Fruit fly (Drosophila melanogaster) whole organism, embryonic: ENCODE measurements around the gene CG11158.

Source experiments
- ATbp ChIP-seq: fragments of 200-800 bp; sonication (Bioruptor generic); optimal IDR thresholded peaks from 2 replicates; lab custom pipeline; 2017; ENCODE audit warnings: missing biosample characterization, mild to moderate bottlenecking, missing genetic modification characterization, missing genetic modification reagents
- Abd-B ChIP-seq: fragments of 200-800 bp; sonication (Bioruptor generic); optimal IDR thresholded peaks from 2 replicates; lab custom pipeline; 2018; ENCODE audit warnings: missing biosample characterization, mild to moderate bottlenecking, missing genetic modification characterization, moderate library complexity
- Ada2b ChIP-seq: fragments of 200-800 bp; sonication (Bioruptor generic); IDR thresholded peaks from 2 replicates; pipeline ENCODE4 v1.3.6; 2022; ENCODE audit warnings: missing biosample characterization, missing genetic modification characterization
- CG10209 ChIP-seq: fragments of 200-800 bp; sonication (Bioruptor generic); optimal IDR thresholded peaks from 3 replicates; lab custom pipeline; 2017; ENCODE audit warnings: missing biosample characterization, mild to moderate bottlenecking, missing genetic modification characterization, missing genetic modification reagents
- CG10565 ChIP-seq: fragments of 200-800 bp; sonication (Bioruptor generic); optimal IDR thresholded peaks from 3 replicates; lab custom pipeline; 2016; ENCODE audit warnings: missing biosample characterization, mild to moderate bottlenecking, missing genetic modification characterization
- CG10959 ChIP-seq: fragments of 200-800 bp; sonication (Bioruptor generic); IDR thresholded peaks from 2 replicates; pipeline ENCODE4 v1.3.6; 2022; ENCODE audit warnings: missing biosample characterization, missing genetic modification characterization
- CG12104 ChIP-seq: fragments of 200-800 bp; sonication (Bioruptor generic); optimal IDR thresholded peaks from 3 replicates; lab custom pipeline; 2016; ENCODE audit warnings: missing biosample characterization, missing genetic modification characterization
- CG12391 ChIP-seq: fragments of 200-800 bp; sonication (Bioruptor generic); optimal IDR thresholded peaks from 3 replicates; lab custom pipeline; 2018; ENCODE audit warnings: missing biosample characterization, mild to moderate bottlenecking, missing genetic modification characterization, moderate library complexity
- CG2199 ChIP-seq: fragments of 200-800 bp; sonication (Bioruptor generic); IDR thresholded peaks from 3 replicates; pipeline ENCODE4 v1.3.6; 2022; ENCODE audit warnings: missing biosample characterization, missing genetic modification characterization
- CG2712 ChIP-seq: fragments of 200-800 bp; optimal IDR thresholded peaks from 3 replicates; lab custom pipeline; 2019; ENCODE audit warnings: missing biosample characterization, mild to moderate bottlenecking, missing genetic modification characterization, moderate library complexity
- CG31441 ChIP-seq: fragments of 200-800 bp; sonication (Bioruptor generic); IDR thresholded peaks from 2 replicates; pipeline ENCODE4 v1.3.6; 2022; ENCODE audit warnings: missing biosample characterization, missing genetic modification characterization
- CG3838 ChIP-seq: fragments of 200-800 bp; sonication (Bioruptor generic); optimal IDR thresholded peaks from 3 replicates; lab custom pipeline; 2016; ENCODE audit warnings: missing biosample characterization, missing genetic modification characterization
- CG4282 ChIP-seq: fragments of 200-800 bp; sonication (Bioruptor generic); optimal IDR thresholded peaks from 2 replicates; lab custom pipeline; 2016; ENCODE audit warnings: missing biosample characterization, missing genetic modification characterization
- CG6765 ChIP-seq: fragments of 200-800 bp; sonication (Bioruptor generic); optimal IDR thresholded peaks from 3 replicates; lab custom pipeline; 2017; ENCODE audit warnings: missing biosample characterization, mild to moderate bottlenecking, missing genetic modification characterization
- CG7745 ChIP-seq: fragments of 200-800 bp; sonication (Bioruptor generic); optimal IDR thresholded peaks from 2 replicates; lab custom pipeline; 2018; ENCODE audit warnings: missing biosample characterization, mild to moderate bottlenecking, missing genetic modification characterization, moderate library complexity
- CG9876 ChIP-seq: fragments of 200-800 bp; sonication (Bioruptor generic); optimal IDR thresholded peaks from 2 replicates; lab custom pipeline; 2016; ENCODE audit warnings: missing biosample characterization, missing genetic modification characterization
- D19A ChIP-seq: fragments of 200-800 bp; optimal IDR thresholded peaks from 3 replicates; lab custom pipeline; 2019; ENCODE audit warnings: missing biosample characterization, mild to moderate bottlenecking, missing genetic modification characterization, moderate library complexity
- Dek ChIP-seq: fragments of 200-800 bp; sonication (Bioruptor generic); optimal IDR thresholded peaks from 3 replicates; lab custom pipeline; 2019; ENCODE audit warnings: missing biosample characterization, mild to moderate bottlenecking, missing genetic modification characterization, moderate library complexity
- Dfd ChIP-seq, 2 experiments: fragments of >200 bp; optimal IDR thresholded peaks; 2 replicates each; lab custom pipeline; 2017; ENCODE audit warnings: missing biosample characterization in 2 of 2, missing genetic modification characterization in 2 of 2
- Dip3 ChIP-seq: fragments of 200-800 bp; sonication (Bioruptor generic); optimal IDR thresholded peaks from 3 replicates; lab custom pipeline; 2016; ENCODE audit warnings: missing biosample characterization, missing genetic modification characterization
- Dp ChIP-seq: fragments of 200-800 bp; sonication (Bioruptor generic); optimal IDR thresholded peaks from 2 replicates; lab custom pipeline; 2018; ENCODE audit warnings: missing biosample characterization, mild to moderate bottlenecking, missing genetic modification characterization, moderate library complexity
- Dref ChIP-seq: fragments of 200-800 bp; sonication (Bioruptor generic); IDR thresholded peaks from 2 replicates; pipeline ENCODE4 v1.3.6; 2022; ENCODE audit warnings: missing biosample characterization, missing genetic modification characterization
- Fer1 ChIP-seq: fragments of 200-800 bp; sonication (Bioruptor generic); optimal IDR thresholded peaks from 2 replicates; lab custom pipeline; 2017; ENCODE audit warnings: missing biosample characterization, mild to moderate bottlenecking, missing genetic modification characterization
- Fer2 ChIP-seq: fragments of 200-800 bp; sonication (Bioruptor generic); optimal IDR thresholded peaks from 2 replicates; lab custom pipeline; 2018; ENCODE audit warnings: missing biosample characterization, mild to moderate bottlenecking, missing genetic modification characterization, moderate library complexity
- Fer3 ChIP-seq: fragments of 200-800 bp; sonication (Bioruptor generic); optimal IDR thresholded peaks from 2 replicates; lab custom pipeline; 2018; ENCODE audit warnings: missing biosample characterization, mild to moderate bottlenecking, missing genetic modification characterization, moderate library complexity
- HHEX ChIP-seq: fragments of 200-800 bp; sonication (Bioruptor generic); optimal IDR thresholded peaks from 3 replicates; lab custom pipeline; 2017; ENCODE audit warnings: missing biosample characterization, mild to moderate bottlenecking, missing genetic modification characterization, missing genetic modification reagents
- Hey ChIP-seq: fragments of 200-800 bp; sonication (Bioruptor generic); optimal IDR thresholded peaks from 3 replicates; lab custom pipeline; 2018; ENCODE audit warnings: missing biosample characterization, mild to moderate bottlenecking, missing genetic modification characterization
- HmgZ ChIP-seq: fragments of 200-800 bp; sonication (Bioruptor generic); optimal IDR thresholded peaks from 2 replicates; lab custom pipeline; 2018; ENCODE audit warnings: missing biosample characterization, mild to moderate bottlenecking, missing genetic modification characterization
- Hr78 ChIP-seq, 2 experiments: fragments of 200-800 bp in 1 of 2; fragments of >200 bp in 1 of 2; sonication (Bioruptor generic) in 1 of 2; optimal IDR thresholded peaks; 2 replicates each; lab custom pipeline; 2017 to 2019; ENCODE audit warnings: missing biosample characterization in 2 of 2, missing genetic modification characterization in 2 of 2, mild to moderate bottlenecking in 1 of 2, moderate library complexity in 1 of 2
- Lhr ChIP-seq: fragments of 200-800 bp; sonication (Bioruptor generic); optimal IDR thresholded peaks from 3 replicates; lab custom pipeline; 2017; ENCODE audit warnings: mild to moderate bottlenecking, missing biosample characterization, missing genetic modification reagents, missing genetic modification characterization
- Myb ChIP-seq: fragments of 200-800 bp; sonication (Bioruptor generic); optimal IDR thresholded peaks from 2 replicates; lab custom pipeline; 2016; ENCODE audit warnings: missing biosample characterization, missing genetic modification characterization
- ac ChIP-seq: fragments of 200-800 bp; sonication (Bioruptor generic); optimal IDR thresholded peaks from 3 replicates; lab custom pipeline; 2017; ENCODE audit warnings: missing biosample characterization, mild to moderate bottlenecking, missing genetic modification characterization
- az2 ChIP-seq: fragments of 200-800 bp; sonication (Bioruptor generic); optimal IDR thresholded peaks from 3 replicates; lab custom pipeline; 2016; ENCODE audit warnings: missing biosample characterization, missing genetic modification characterization
- bbx ChIP-seq: fragments of 200-800 bp; sonication (Bioruptor generic); IDR thresholded peaks from 2 replicates; pipeline ENCODE4 v1.3.6; 2022; ENCODE audit warnings: missing biosample characterization, missing genetic modification characterization; ENCODE audit not compliant: partially characterized antibody
- cato ChIP-seq: fragments of 200-800 bp; sonication (Bioruptor generic); optimal IDR thresholded peaks from 2 replicates; lab custom pipeline; 2016; ENCODE audit warnings: missing biosample characterization, missing genetic modification characterization, borderline replicate concordance
- chif ChIP-seq, 2 experiments: fragments of 200-800 bp; sonication (Bioruptor generic); optimal IDR thresholded peaks; 3 replicates each; lab custom pipeline; 2016; ENCODE audit warnings: missing biosample characterization in 2 of 2, missing genetic modification characterization in 2 of 2
- ewg ChIP-seq: fragments of 200-800 bp; sonication (Bioruptor generic); optimal IDR thresholded peaks from 3 replicates; lab custom pipeline; 2017; ENCODE audit warnings: mild to moderate bottlenecking, missing biosample characterization, missing genetic modification reagents, missing genetic modification characterization
- fd102C ChIP-seq: fragments of 200-800 bp; sonication (Bioruptor generic); optimal IDR thresholded peaks from 2 replicates; lab custom pipeline; 2018; ENCODE audit warnings: missing biosample characterization, mild to moderate bottlenecking, missing genetic modification characterization, moderate library complexity
- fd3F ChIP-seq: fragments of 200-800 bp; sonication (Bioruptor generic); optimal IDR thresholded peaks from 2 replicates; lab custom pipeline; 2018; ENCODE audit warnings: missing biosample characterization, mild to moderate bottlenecking, missing genetic modification characterization, moderate library complexity
- gcm ChIP-seq: fragments of 200-800 bp; sonication (Bioruptor generic); optimal IDR thresholded peaks from 2 replicates; lab custom pipeline; 2019; ENCODE audit warnings: missing biosample characterization, mild to moderate bottlenecking, missing genetic modification characterization, moderate library complexity
- hkb ChIP-seq, 2 experiments: fragments of 200-800 bp in 1 of 2; fragments of >200 bp in 1 of 2; sonication (Bioruptor generic) in 1 of 2; IDR thresholded peaks in 1 of 2; optimal IDR thresholded peaks in 1 of 2; 2 replicates each; pipeline versions ENCODE4 v1.3.6 to Lab custom; 2017 to 2022; ENCODE audit warnings: missing biosample characterization in 1 of 2, missing genetic modification characterization in 1 of 2
- inv ChIP-seq: fragments of 200-800 bp; sonication (Bioruptor generic); IDR thresholded peaks from 2 replicates; pipeline ENCODE4 v1.3.6; 2022; ENCODE audit warnings: missing biosample characterization, missing genetic modification characterization; ENCODE audit not compliant: partially characterized antibody
- klu ChIP-seq: fragments of 200-800 bp; sonication (Bioruptor generic); IDR thresholded peaks from 2 replicates; pipeline ENCODE4 v1.3.6; 2022; ENCODE audit warnings: missing biosample characterization, missing genetic modification characterization
- oc ChIP-seq: fragments of 200-800 bp; sonication (Bioruptor generic); optimal IDR thresholded peaks from 2 replicates; lab custom pipeline; 2018; ENCODE audit warnings: missing biosample characterization, mild to moderate bottlenecking, missing genetic modification characterization, moderate library complexity
- p53 ChIP-seq: fragments of 200-800 bp; sonication (Bioruptor generic); optimal IDR thresholded peaks from 2 replicates; lab custom pipeline; 2016; ENCODE audit warnings: missing biosample characterization, missing genetic modification characterization
- sisA ChIP-seq: fragments of 200-800 bp; sonication (Bioruptor generic); IDR thresholded peaks from 2 replicates; pipeline ENCODE4 v1.3.6; 2022; ENCODE audit warnings: missing biosample characterization, missing genetic modification characterization
- tup ChIP-seq: fragments of 200-800 bp; sonication (Bioruptor generic); optimal IDR thresholded peaks from 2 replicates; lab custom pipeline; 2016; ENCODE audit warnings: missing biosample characterization, mild to moderate bottlenecking, missing genetic modification characterization, moderate library complexity
- vnd ChIP-seq: fragments of 200-800 bp; sonication (Bioruptor generic); IDR thresholded peaks from 3 replicates; pipeline ENCODE4 v1.3.6; 2022; ENCODE audit warnings: missing biosample characterization, missing genetic modification characterization; ENCODE audit not compliant: partially characterized antibody
- z ChIP-seq: fragments of 200-800 bp; sonication (Bioruptor generic); IDR thresholded peaks from 3 replicates; pipeline ENCODE4 v1.3.6; 2022; ENCODE audit warnings: missing biosample characterization, missing genetic modification characterization

CG11158 gene

dm6 chrX:13644696-13645393, 37.9 kb upstream of the CG11158 start:
- TF ChIP-seq ac (no peak), chif (GFP tag; optimal IDR thresholded peaks at IDR 0.05; lab: Kevin White, UChicago) (no peak), Hey (tag; lab: Kevin White, UChicago) (no peak), CG2199 (GFP tag; lab: Robert Waterston, UW) (no peak), sisA (GFP tag; lab: Robert Waterston, UW) (no peak), gcm (no peak), fd102C (GFP tag; lab: Kevin White, UChicago) (no peak), HmgZ (tag; lab: Kevin White, UChicago) (no peak), Myb (GFP tag; lab: Kevin White, UChicago) (no peak), vnd (no peak), CG31441 (peak; percentile 47), Lhr (peak; percentile 18), az2 (no peak), Fer3 (tag; lab: Kevin White, UChicago) (peak; percentile 36), CG12391 (tag; lab: Kevin White, UChicago) (no peak), CG4282 (GFP tag; lab: Kevin White, UChicago) (no peak), Abd-B (GFP tag; lab: Kevin White, UChicago) (no peak), z (GFP tag; lab: Robert Waterston, UW) (no peak), D19A (tag; lab: Kevin White, UChicago) (no peak), hkb (optimal IDR thresholded peaks at IDR 0.05; lab: Kevin White, UChicago) (no peak), hkb (GFP tag; IDR thresholded peaks at IDR 0.05; lab: Robert Waterston, UW) (no peak), inv (GFP tag; lab: Robert Waterston, UW) (no peak), bbx (GFP tag; lab: Robert Waterston, UW) (no peak), p53 (GFP tag; lab: Kevin White, UChicago) (no peak), HHEX (GFP tag; lab: Kevin White, UChicago) (peak; percentile 28), CG2712 (tag; lab: Kevin White, UChicago) (no peak), cato (no peak), Dp (GFP tag; lab: Kevin White, UChicago) (no peak), CG7745 (tag; lab: Kevin White, UChicago) (no peak), CG10959 (GFP tag; lab: Robert Waterston, UW) (no peak), Dip3 (GFP tag; lab: Kevin White, UChicago) (no peak), CG9876 (GFP tag; lab: Kevin White, UChicago) (no peak), Ada2b (GFP tag; lab: Robert Waterston, UW) (no peak), klu (no peak), Dref (no peak), Dek (no peak), CG6765 (GFP tag; lab: Kevin White, UChicago) (no peak), CG10565 (GFP tag; lab: Kevin White, UChicago) (no peak), Fer2 (tag; lab: Kevin White, UChicago) (no peak), CG12104 (no peak), CG3838 (no peak), Dfd (GFP tag; optimal IDR thresholded peaks at IDR 0.05; lab: Kevin White, UChicago) (no peak), CG10209 (GFP tag; lab: Kevin White, UChicago) (peak; percentile 46), ewg (GFP tag; lab: Kevin White, UChicago) (peak; percentile 6), ATbp (GFP tag; lab: Kevin White, UChicago) (peak; percentile 73), oc (tag; lab: Kevin White, UChicago) (no peak), fd3F (GFP tag; lab: Kevin White, UChicago) (peak; percentile 72), tup (GFP tag; lab: Kevin White, UChicago) (no peak), Hr78 (GFP tag; optimal IDR thresholded peaks at IDR 0.05; lab: Kevin White, UChicago) (no peak), Fer1 (GFP tag; lab: Kevin White, UChicago) (peak; percentile 32)
